ENCODE assay signal across 2 fruit fly cellular contexts in genomic region chr3R:29847126-29847525, dm6.
A peak's percentile ranks its signal among the peaks of the same experiment; 100 is the strongest.
TF ChIP-seq lines count a peak whose summit lies in the region.

No protein-coding gene starts in this region.

TF ChIP-seq in whole organism, embryonic, 481 proteins besides CTCF, POLR2A, EP300 and RAD21 (continued from another document and continues in another):
- TF ChIP-seq CG10431 (GFP tag; optimal IDR thresholded peaks at IDR 0.05; lab: Kevin White, UChicago) (no peak), chinmo (GFP tag; IDR thresholded peaks at IDR 0.05; lab: Robert Waterston, UW; ENCODE audit: partially characterized antibody) (no peak), dimm (GFP tag; IDR thresholded peaks at IDR 0.05; lab: Robert Waterston, UW) (no peak), CG11247 (GFP tag; IDR thresholded peaks at IDR 0.05; lab: Robert Waterston, UW) (0 out of 2 replicates have a peak, but pooled peaks have one; percentile 7), nau (GFP tag; optimal IDR thresholded peaks at IDR 0.05; lab: Kevin White, UChicago) (no peak), dysf (GFP tag; IDR thresholded peaks at IDR 0.05; lab: Robert Waterston, UW) (peak; percentile 38; the same call in 1 of the 3 replicates), NfI (GFP tag; optimal IDR thresholded peaks at IDR 0.05; lab: Kevin White, UChicago) (no peak), nmo (GFP tag; optimal IDR thresholded peaks at IDR 0.05; lab: Kevin White, UChicago) (peak; percentile 30), CG42726 (GFP tag; IDR thresholded peaks at IDR 0.05; lab: Robert Waterston, UW; ENCODE audit: partially characterized antibody) (no peak), CG32532 (GFP tag; IDR thresholded peaks at IDR 0.05; lab: Robert Waterston, UW) (no peak), Trl (optimal IDR thresholded peaks at IDR 0.05; lab: Kevin White, UChicago) (no peak), Trl (GFP tag; optimal IDR thresholded peaks at IDR 0.05; lab: Kevin White, UChicago) (no peak), CG4360 (GFP tag; IDR thresholded peaks at IDR 0.05; lab: Robert Waterston, UW) (no peak), abd-A (tag; optimal IDR thresholded peaks at IDR 0.05; lab: Kevin White, UChicago) (no peak), ro (GFP tag; IDR thresholded peaks at IDR 0.05; lab: Robert Waterston, UW) (no peak), tll (GFP tag; optimal IDR thresholded peaks at IDR 0.05; lab: Kevin White, UChicago) (no peak), Usf (GFP tag; optimal IDR thresholded peaks at IDR 0.05; lab: Kevin White, UChicago) (no peak), CG17328 (GFP tag; IDR thresholded peaks at IDR 0.05; lab: Robert Waterston, UW) (0 out of 2 replicates have a peak, but pooled peaks have one; percentile 21), ssp (GFP tag; IDR thresholded peaks at IDR 0.05; lab: Robert Waterston, UW) (peak; percentile 26; the same call in 1 of the 2 replicates), CG7357 (GFP tag; IDR thresholded peaks at IDR 0.05; lab: Robert Waterston, UW) (no peak), CG34376 (GFP tag; optimal IDR thresholded peaks at IDR 0.05; lab: Kevin White, UChicago) (no peak), grau (tag; optimal IDR thresholded peaks at IDR 0.05; lab: Kevin White, UChicago) (no peak), CG11696 (GFP tag; IDR thresholded peaks at IDR 0.05; lab: Robert Waterston, UW) (no peak), Dbx (GFP tag; IDR thresholded peaks at IDR 0.05; lab: Robert Waterston, UW) (no peak), CG16863 (GFP tag; optimal IDR thresholded peaks at IDR 0.05; lab: Kevin White, UChicago) (no peak), amos (GFP tag; IDR thresholded peaks at IDR 0.05; lab: Robert Waterston, UW; ENCODE audit: partially characterized antibody) (no peak), Oaz (GFP tag; IDR thresholded peaks at IDR 0.05; lab: Robert Waterston, UW) (no peak), Atf3 (GFP tag; optimal IDR thresholded peaks at IDR 0.05; lab: Kevin White, UChicago) (no peak), bowl (GFP tag; IDR thresholded peaks at IDR 0.05; lab: Robert Waterston, UW) (no peak), CG11398 (GFP tag; optimal IDR thresholded peaks at IDR 0.05; lab: Kevin White, UChicago) (no peak), CG17385 (GFP tag; optimal IDR thresholded peaks at IDR 0.05; lab: Kevin White, UChicago) (no peak), stc (GFP tag; IDR thresholded peaks at IDR 0.05; lab: Robert Waterston, UW) (no peak), CG3281 (GFP tag; optimal IDR thresholded peaks at IDR 0.05; lab: Kevin White, UChicago) (no peak), CG6272 (GFP tag; IDR thresholded peaks at IDR 0.05; lab: Robert Waterston, UW) (no peak), CG18764 (GFP tag; optimal IDR thresholded peaks at IDR 0.05; lab: Kevin White, UChicago) (no peak), CG13894 (tag; optimal IDR thresholded peaks at IDR 0.05; lab: Kevin White, UChicago) (no peak), Sox102F (GFP tag; optimal IDR thresholded peaks at IDR 0.05; lab: Kevin White, UChicago) (no peak), CG16779 (GFP tag; IDR thresholded peaks at IDR 0.05; lab: Robert Waterston, UW) (no peak), CG30020 (tag; optimal IDR thresholded peaks at IDR 0.05; lab: Kevin White, UChicago) (no peak), CG6854 (GFP tag; optimal IDR thresholded peaks at IDR 0.05; lab: Kevin White, UChicago) (no peak), CG6689 (GFP tag; IDR thresholded peaks at IDR 0.05; lab: Robert Waterston, UW) (peak; percentile 23; the same call in 1 of the 2 replicates), dm (GFP tag; optimal IDR thresholded peaks at IDR 0.05; lab: Kevin White, UChicago) (no peak), seq (GFP tag; IDR thresholded peaks at IDR 0.05; lab: Robert Waterston, UW) (no peak), Bteb2 (GFP tag; optimal IDR thresholded peaks at IDR 0.05; lab: Kevin White, UChicago) (no peak), lmd (GFP tag; IDR thresholded peaks at IDR 0.05; lab: Robert Waterston, UW) (no peak), NC2β (GFP tag; optimal IDR thresholded peaks at IDR 0.05; lab: Kevin White, UChicago) (no peak), pho (GFP tag; optimal IDR thresholded peaks at IDR 0.05; lab: Kevin White, UChicago) (no peak), lola (GFP tag; optimal IDR thresholded peaks at IDR 0.05; lab: Kevin White, UChicago) (no peak), CG10565 (GFP tag; optimal IDR thresholded peaks at IDR 0.05; lab: Kevin White, UChicago) (no peak), Antp (GFP tag; optimal IDR thresholded peaks at IDR 0.05; lab: Kevin White, UChicago) (no peak), Vsx1 (GFP tag; optimal IDR thresholded peaks at IDR 0.05; lab: Kevin White, UChicago) (no peak), CG1529 (GFP tag; optimal IDR thresholded peaks at IDR 0.05; lab: Kevin White, UChicago) (no peak), gro (GFP tag; optimal IDR thresholded peaks at IDR 0.05; lab: Kevin White, UChicago) (no peak), tup (GFP tag; optimal IDR thresholded peaks at IDR 0.05; lab: Kevin White, UChicago) (no peak), CG3065 (GFP tag; optimal IDR thresholded peaks at IDR 0.05; lab: Kevin White, UChicago) (no peak), zfh1 (GFP tag; IDR thresholded peaks at IDR 0.05; lab: Robert Waterston, UW) (0 out of 3 replicates have a peak, but pooled peaks have one; percentile 19), CG8944 (GFP tag; optimal IDR thresholded peaks at IDR 0.05; lab: Kevin White, UChicago) (no peak), Bgb (GFP tag; IDR thresholded peaks at IDR 0.05; lab: Robert Waterston, UW; ENCODE audit: partially characterized antibody) (no peak), CG17568 (GFP tag; optimal IDR thresholded peaks at IDR 0.05; lab: Kevin White, UChicago) (no peak), Hr51 (GFP tag; optimal IDR thresholded peaks at IDR 0.05; lab: Kevin White, UChicago) (no peak), ci (GFP tag; IDR thresholded peaks at IDR 0.05; lab: Robert Waterston, UW) (peak; percentile 48; the same call in 1 of the 3 replicates), CG12391 (tag; optimal IDR thresholded peaks at IDR 0.05; lab: Kevin White, UChicago) (peak; percentile 10), repo (GFP tag; optimal IDR thresholded peaks at IDR 0.05; lab: Kevin White, UChicago) (no peak), Aef1 (GFP tag; IDR thresholded peaks at IDR 0.05; lab: Robert Waterston, UW) (no peak), dpn (GFP tag; optimal IDR thresholded peaks at IDR 0.05; lab: Kevin White, UChicago) (no peak), pfk (GFP tag; optimal IDR thresholded peaks at IDR 0.05; lab: Kevin White, UChicago) (no peak), klu (GFP tag; IDR thresholded peaks at IDR 0.05; lab: Robert Waterston, UW) (no peak), Ssrp (tag; optimal IDR thresholded peaks at IDR 0.05; lab: Kevin White, UChicago) (peak; percentile 15)

TF ChIP-seq in whole organism, prepupa, 60 proteins besides CTCF, POLR2A, EP300 and RAD21 (continued from another document):
- TF ChIP-seq Sox102F (GFP tag; optimal IDR thresholded peaks at IDR 0.05; lab: Kevin White, UChicago), result no peak
- TF ChIP-seq OdsH (GFP tag; optimal IDR thresholded peaks at IDR 0.05; lab: Kevin White, UChicago), result no peak
- no peak for TF ChIP-seq CG9139 (GFP tag; optimal IDR thresholded peaks at IDR 0.05; lab: Kevin White, UChicago)
- TF ChIP-seq net (GFP tag; optimal IDR thresholded peaks at IDR 0.05; lab: Kevin White, UChicago), result no peak
- TF ChIP-seq Met (GFP tag; optimal IDR thresholded peaks at IDR 0.05; lab: Kevin White, UChicago), result no peak
- TF ChIP-seq CG32006 (GFP tag; optimal IDR thresholded peaks at IDR 0.05; lab: Kevin White, UChicago), result peak; percentile 94
- no peak for TF ChIP-seq acj6 (GFP tag; optimal IDR thresholded peaks at IDR 0.05; lab: Kevin White, UChicago)
- peak; percentile 88 for TF ChIP-seq CG4318 (GFP tag; optimal IDR thresholded peaks at IDR 0.05; lab: Kevin White, UChicago)
- no peak for TF ChIP-seq fd85E (GFP tag; optimal IDR thresholded peaks at IDR 0.05; lab: Kevin White, UChicago)
- TF ChIP-seq dsx (GFP tag; optimal IDR thresholded peaks at IDR 0.05; lab: Kevin White, UChicago; ENCODE audit: poor library complexity, severe bottlenecking), result peak; percentile 45
- peak; percentile 91 for TF ChIP-seq eg (GFP tag; IDR thresholded peaks at IDR 0.05; lab: Robert Waterston, UW)
- TF ChIP-seq CG11294 (GFP tag; IDR thresholded peaks at IDR 0.05; lab: Robert Waterston, UW), result peak; percentile 50; the same call in 1 of the 2 replicates
- TF ChIP-seq esn (GFP tag; optimal IDR thresholded peaks at IDR 0.05; lab: Kevin White, UChicago), result no peak
- TF ChIP-seq CG10631 (GFP tag; optimal IDR thresholded peaks at IDR 0.05; lab: Kevin White, UChicago), result no peak
- no peak for TF ChIP-seq CG11902 (GFP tag; optimal IDR thresholded peaks at IDR 0.05; lab: Kevin White, UChicago)
- TF ChIP-seq CG6792 (GFP tag; optimal IDR thresholded peaks at IDR 0.05; lab: Kevin White, UChicago), result no peak
- no peak for TF ChIP-seq fkh (GFP tag; optimal IDR thresholded peaks at IDR 0.05; lab: Kevin White, UChicago)
- no peak for TF ChIP-seq cyc (GFP tag; optimal IDR thresholded peaks at IDR 0.05; lab: Kevin White, UChicago)
- TF ChIP-seq CG7368 (GFP tag; optimal IDR thresholded peaks at IDR 0.05; lab: Kevin White, UChicago), result peak; percentile 38
- TF ChIP-seq CG8119 (GFP tag; IDR thresholded peaks at IDR 0.05; lab: Robert Waterston, UW), result peak; percentile 91
- TF ChIP-seq Sox15 (GFP tag; optimal IDR thresholded peaks at IDR 0.05; lab: Kevin White, UChicago), result peak; percentile 3
- peak; percentile 84 for TF ChIP-seq Gug (GFP tag; IDR thresholded peaks at IDR 0.05; lab: Robert Waterston, UW)
- TF ChIP-seq Blimp-1 (GFP tag; optimal IDR thresholded peaks at IDR 0.05; lab: Kevin White, UChicago), result no peak
- peak in 1 of 2 experiments; percentile 65 for TF ChIP-seq salr (GFP tag; optimal IDR thresholded peaks at IDR 0.05; lab: Kevin White, UChicago)
- no peak for TF ChIP-seq pdm3 (GFP tag; optimal IDR thresholded peaks at IDR 0.05; lab: Kevin White, UChicago)
- no peak for TF ChIP-seq Eip75B (GFP tag; optimal IDR thresholded peaks at IDR 0.05; lab: Kevin White, UChicago)
